Worm (Caenorhabditis elegans) whole organism, early embryonic: ENCODE results near the gene pck-3.

Experiments
- B0310.2 ChIP-seq: sonication (generic microtip); optimal IDR thresholded peaks from 2 replicates; lab custom pipeline; 2016; ENCODE audit warnings: mild to moderate bottlenecking, missing genetic modification characterization, missing compliant biosample characterization
- F13C5.2 ChIP-seq: sonication (generic microtip); optimal IDR thresholded peaks from 2 replicates; lab custom pipeline; 2017; ENCODE audit warnings: mild to moderate bottlenecking, missing genetic modification characterization, inconsistent platforms, missing compliant biosample characterization
- aly-1 ChIP-seq: sonication (generic microtip); optimal IDR thresholded peaks from 2 replicates; lab custom pipeline; 2016; ENCODE audit warnings: missing genetic modification characterization, missing compliant biosample characterization
- ama-1 ChIP-seq: fragments of 150-350 bp; optimal IDR thresholded peaks from 2 replicates; lab custom pipeline; 2014
- ceh-13 ChIP-seq: fragments of 200-800 bp; sonication (Bioruptor generic); optimal IDR thresholded peaks from 2 replicates; lab custom pipeline; 2018; ENCODE audit warnings: mild to moderate bottlenecking, missing genetic modification characterization, missing compliant biosample characterization
- ceh-36 ChIP-seq: sonication (generic microtip); optimal IDR thresholded peaks from 2 replicates; lab custom pipeline; 2016; ENCODE audit warnings: missing genetic modification characterization, inconsistent platforms, missing compliant biosample characterization
- ets-7 ChIP-seq: sonication (generic microtip); optimal IDR thresholded peaks from 2 replicates; lab custom pipeline; 2016; ENCODE audit warnings: missing genotype, missing genetic modification characterization, missing compliant biosample characterization
- flt-1 ChIP-seq: fragments of 200-800 bp; sonication (Bioruptor generic); IDR thresholded peaks from 2 replicates; pipeline ENCODE4 v1.3.6; 2022; ENCODE audit warnings: missing genetic modification characterization, missing compliant biosample characterization
- hmbx-1 ChIP-seq: sonication (generic microtip); optimal IDR thresholded peaks from 2 replicates; lab custom pipeline; 2016; ENCODE audit warnings: mild to moderate bottlenecking, missing genetic modification characterization, missing compliant biosample characterization
- hmg-4 ChIP-seq: fragments of 200-800 bp; sonication (Bioruptor generic); optimal IDR thresholded peaks from 2 replicates; lab custom pipeline; 2018; ENCODE audit warnings: mild to moderate bottlenecking, missing genetic modification characterization, missing compliant biosample characterization
- hnd-1 ChIP-seq: sonication (generic microtip); optimal IDR thresholded peaks from 2 replicates; lab custom pipeline; 2016; ENCODE audit warnings: missing genetic modification characterization, missing compliant biosample characterization
- pes-1 ChIP-seq: fragments of 200-800 bp; sonication (Bioruptor generic); IDR thresholded peaks from 2 replicates; pipeline ENCODE4 v1.3.6; 2022; ENCODE audit warnings: missing genetic modification reagents, missing genetic modification characterization, missing compliant biosample characterization
- scrt-1 ChIP-seq: fragments of 200-800 bp; sonication (Bioruptor generic); IDR thresholded peaks from 2 replicates; pipeline ENCODE4 v1.3.6; 2022; ENCODE audit warnings: missing genetic modification characterization, missing compliant biosample characterization
- sea-1 ChIP-seq: fragments of 200-800 bp; sonication (Bioruptor generic); conservative IDR thresholded peaks from 2 replicates; pipeline ENCODE4 v1.3.6; 2022; ENCODE audit warnings: missing genetic modification characterization, missing compliant biosample characterization
- tbx-11 ChIP-seq: fragments of 200-800 bp; sonication (Bioruptor generic); IDR thresholded peaks from 2 replicates; pipeline ENCODE4 v1.3.6; 2022; ENCODE audit warnings: missing genetic modification characterization, missing compliant biosample characterization
- tbx-37 ChIP-seq: fragments of 200-800 bp; sonication (Bioruptor generic); conservative IDR thresholded peaks from 2 replicates; pipeline ENCODE4 v1.3.6; 2022; ENCODE audit warnings: missing genetic modification reagents, missing genetic modification characterization, missing compliant biosample characterization
- tra-4 ChIP-seq: sonication (generic microtip); optimal IDR thresholded peaks from 2 replicates; lab custom pipeline; 2017; ENCODE audit warnings: missing genetic modification characterization, missing compliant biosample characterization

Gene pck-3

DNA sequence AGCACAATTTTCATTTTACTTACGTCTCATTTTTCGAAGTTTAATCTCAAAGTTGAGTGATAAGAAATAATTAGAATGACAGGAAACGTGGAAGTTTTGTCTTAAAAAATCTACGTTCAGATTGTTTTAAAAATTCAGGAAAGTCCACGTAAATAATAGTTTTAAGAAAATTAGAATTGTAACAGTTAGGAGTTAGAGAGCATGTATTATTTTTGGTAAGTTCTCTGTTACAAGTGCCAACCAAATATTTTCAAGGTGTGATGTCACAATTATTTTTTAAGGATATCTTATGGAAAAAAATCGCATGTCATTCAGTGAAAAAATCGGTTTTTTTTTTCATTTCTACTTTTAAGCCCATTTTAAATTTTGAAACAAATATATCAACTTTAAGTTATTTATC lies 11.9 kb upstream of the pck-3 start, which contains the start of gene H04M03.11:
TSS of gene H04M03.11 (minus strand) at position 101 of the 400 bp plus-strand sequence.
- TF ChIP-seq tra-4 (tag; lab: Kevin White, UChicago) (no peak), aly-1 (no peak), sea-1 (no peak), scrt-1 (no peak), pes-1 (no peak), B0310.2 (tag; lab: Kevin White, UChicago) (no peak), tbx-37 (no peak)

DNA sequence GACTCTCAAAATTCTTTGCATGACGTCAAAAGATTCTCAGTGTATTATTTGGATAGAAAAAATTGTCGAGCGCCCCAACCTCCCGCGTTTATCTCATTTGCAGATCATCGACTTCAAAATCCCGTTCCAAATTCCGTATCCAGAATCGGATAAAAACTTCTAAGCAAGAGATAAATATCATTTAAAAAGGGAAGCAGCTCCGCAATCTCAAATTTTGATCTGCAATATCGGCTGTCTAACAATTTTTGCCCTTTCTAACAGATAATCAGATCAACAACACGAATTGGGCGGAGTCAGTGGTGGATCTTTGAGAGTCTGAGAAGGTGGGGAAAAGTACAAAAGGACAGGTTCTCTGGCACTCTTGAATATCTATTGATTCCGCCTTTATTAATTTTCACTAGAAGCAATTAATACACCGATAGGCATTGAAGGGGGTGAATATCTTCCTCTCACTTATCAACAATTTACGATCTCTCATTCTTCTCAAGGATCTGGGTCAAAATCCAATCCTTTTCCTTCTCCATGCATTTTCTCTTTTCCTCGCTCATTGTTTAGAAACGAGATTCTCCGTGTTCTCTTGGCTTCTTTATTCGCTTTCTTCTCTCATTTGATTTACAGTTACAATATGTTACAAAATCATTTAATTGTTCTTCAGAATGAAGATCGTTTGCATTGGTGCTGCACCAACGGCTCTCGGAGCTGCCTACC lies 11.1 kb upstream of the pck-3 start, which contains the start of gene glf-1:
TSS of gene glf-1 (plus strand) at position 656 of the 708 bp plus-strand sequence.
- TF ChIP-seq ceh-13 (no peak), hmg-4 (GFP tag; lab: Kevin White, UChicago) (no peak), B0310.2 (tag; lab: Kevin White, UChicago) (no peak), ceh-36 (tag; lab: Kevin White, UChicago) (no peak), F13C5.2 (tag; lab: Kevin White, UChicago) (no peak), tbx-37 (no peak), hmbx-1 (tag; lab: Kevin White, UChicago) (no peak), hnd-1 (tag; lab: Kevin White, UChicago) (no peak), sea-1 (no peak), scrt-1 (no peak), tbx-11 (GFP tag; lab: Robert Waterston, UW) (no peak), ets-7 (tag; lab: Kevin White, UChicago) (no peak)

DNA sequence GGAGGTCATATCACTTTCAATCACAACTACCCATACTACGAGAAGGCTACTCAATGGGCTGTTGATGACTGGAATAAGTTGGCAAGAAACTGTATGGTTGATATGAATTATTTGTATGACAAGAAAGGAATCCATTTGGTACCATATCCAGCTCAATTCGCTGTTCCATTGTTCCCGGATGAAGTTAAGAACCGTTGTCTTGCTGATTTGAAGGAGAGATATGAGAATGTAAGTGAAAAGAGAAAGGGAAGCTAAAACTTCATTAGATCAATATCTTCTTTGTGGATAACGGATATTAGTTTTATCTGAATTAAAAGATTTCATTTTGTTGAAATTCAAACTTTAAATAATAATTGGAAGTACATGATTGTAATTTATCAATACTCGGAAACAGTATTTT lies 9.8 kb upstream of the pck-3 start:
- TF ChIP-seq ceh-13, result no peak
- TF ChIP-seq ama-1 (lab: Kevin White, UChicago), result no peak
- TF ChIP-seq ceh-36 (tag; lab: Kevin White, UChicago), result no peak
- TF ChIP-seq flt-1, result no peak
- no peak for TF ChIP-seq B0310.2 (tag; lab: Kevin White, UChicago)
- no peak for TF ChIP-seq F13C5.2 (tag; lab: Kevin White, UChicago)
- no peak for TF ChIP-seq tra-4 (tag; lab: Kevin White, UChicago)
- TF ChIP-seq pes-1, result no peak
- no peak for TF ChIP-seq hmbx-1 (tag; lab: Kevin White, UChicago)
- no peak for TF ChIP-seq hnd-1 (tag; lab: Kevin White, UChicago)
- TF ChIP-seq tbx-37, result no peak
- TF ChIP-seq aly-1, result no peak
- no peak for TF ChIP-seq sea-1
- no peak for TF ChIP-seq tbx-11 (GFP tag; lab: Robert Waterston, UW)
- TF ChIP-seq hmg-4 (GFP tag; lab: Kevin White, UChicago), result no peak
- TF ChIP-seq ets-7 (tag; lab: Kevin White, UChicago), result no peak

DNA sequence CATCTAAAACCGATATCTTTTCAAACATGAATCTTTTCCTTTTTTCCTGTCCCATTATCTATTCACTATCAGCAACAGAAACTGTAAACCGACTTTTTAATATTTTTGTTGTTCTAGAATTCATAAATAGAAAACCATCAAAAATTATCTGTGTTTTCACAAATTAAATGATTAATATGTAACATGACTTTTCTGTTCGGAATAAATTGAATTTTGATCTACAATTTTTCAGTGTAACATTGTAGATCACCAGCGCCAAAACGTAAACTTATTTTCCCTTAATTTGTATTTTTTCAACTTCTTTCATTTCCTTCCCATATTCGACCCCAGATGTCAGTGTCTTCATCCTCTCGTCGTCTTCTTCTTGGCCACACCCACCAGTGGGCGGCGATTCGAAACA lies 5.2 kb upstream of the pck-3 start, which contains the start of gene H04M03.3:
TSS of gene H04M03.3 (plus strand) at position 301 of the 400 bp plus-strand sequence.
- no peak for TF ChIP-seq tbx-37
- no peak for TF ChIP-seq hnd-1 (tag; lab: Kevin White, UChicago)
- no peak for TF ChIP-seq sea-1
- no peak for TF ChIP-seq ceh-13
- TF ChIP-seq ama-1 (lab: Kevin White, UChicago), result no peak
- TF ChIP-seq hmbx-1 (tag; lab: Kevin White, UChicago), result no peak
- TF ChIP-seq scrt-1, result no peak
- no peak for TF ChIP-seq B0310.2 (tag; lab: Kevin White, UChicago)
- no peak for TF ChIP-seq F13C5.2 (tag; lab: Kevin White, UChicago)
- no peak for TF ChIP-seq tbx-11 (GFP tag; lab: Robert Waterston, UW)
- no peak for TF ChIP-seq hmg-4 (GFP tag; lab: Kevin White, UChicago)
- TF ChIP-seq flt-1, result no peak
- no peak for TF ChIP-seq tra-4 (tag; lab: Kevin White, UChicago)
- TF ChIP-seq ets-7 (tag; lab: Kevin White, UChicago), result no peak
- no peak for TF ChIP-seq aly-1
- TF ChIP-seq ceh-36 (tag; lab: Kevin White, UChicago), result no peak

DNA sequence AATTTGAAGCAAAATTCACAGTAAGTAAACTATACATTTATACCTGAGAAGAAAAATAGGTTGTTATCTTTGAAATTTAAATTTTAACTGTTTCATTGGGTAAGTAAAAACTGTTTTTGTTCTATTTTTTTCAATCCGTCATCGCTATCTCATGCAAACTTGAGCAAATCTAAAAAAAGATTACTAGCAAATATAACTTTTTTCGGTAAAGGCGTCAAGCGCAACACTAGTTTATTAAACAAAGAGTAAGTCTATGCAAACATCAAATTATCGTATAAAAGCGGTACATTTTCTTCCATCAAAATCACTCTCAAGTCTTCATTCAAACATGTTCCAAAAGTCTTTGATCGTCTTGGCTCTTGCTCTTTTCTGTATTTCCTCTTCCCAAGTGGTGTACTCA lies 1.3 kb upstream of the pck-3 start, which contains the start of gene nspb-6:
TSS of gene nspb-6 (plus strand) at position 301 of the 400 bp plus-strand sequence.
- TF ChIP-seq tbx-37 (no peak), ceh-36 (tag; lab: Kevin White, UChicago) (no peak), aly-1 (no peak), ets-7 (tag; lab: Kevin White, UChicago) (no peak), hnd-1 (tag; lab: Kevin White, UChicago) (no peak), hmbx-1 (tag; lab: Kevin White, UChicago) (no peak), scrt-1 (no peak), hmg-4 (GFP tag; lab: Kevin White, UChicago) (no peak), pes-1 (no peak), ama-1 (lab: Kevin White, UChicago) (no peak), tbx-11 (GFP tag; lab: Robert Waterston, UW) (no peak), sea-1 (no peak), tra-4 (tag; lab: Kevin White, UChicago) (no peak), B0310.2 (tag; lab: Kevin White, UChicago) (no peak), flt-1 (no peak), ceh-13 (no peak), F13C5.2 (tag; lab: Kevin White, UChicago) (no peak)

DNA sequence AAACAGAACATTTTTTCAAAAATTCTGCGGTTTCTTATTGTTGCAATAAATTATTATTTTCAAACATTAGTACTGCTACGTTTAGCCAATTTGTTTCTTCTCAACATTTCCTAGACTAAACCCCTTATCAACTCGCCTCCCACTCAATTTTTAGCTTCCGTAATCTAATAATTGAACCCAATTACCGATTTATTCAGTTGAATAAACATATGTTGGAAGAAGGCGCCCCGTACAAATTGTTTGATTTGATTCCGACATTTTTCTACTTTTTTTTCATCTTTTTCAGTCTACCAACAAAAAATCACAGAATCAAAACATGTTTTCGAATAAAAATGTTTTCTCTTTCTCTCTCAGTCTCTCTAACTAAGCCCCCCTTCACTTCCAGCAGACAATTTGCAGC lies 6.3 kb downstream of the pck-3 start:
- TF ChIP-seq F13C5.2 (tag; lab: Kevin White, UChicago) (no peak), ceh-36 (tag; lab: Kevin White, UChicago) (no peak), aly-1 (no peak), ceh-13 (no peak), tbx-11 (GFP tag; lab: Robert Waterston, UW) (no peak), hmg-4 (GFP tag; lab: Kevin White, UChicago) (no peak), hnd-1 (tag; lab: Kevin White, UChicago) (no peak), tra-4 (tag; lab: Kevin White, UChicago) (no peak), scrt-1 (no peak), ets-7 (tag; lab: Kevin White, UChicago) (no peak), tbx-37 (no peak), hmbx-1 (tag; lab: Kevin White, UChicago) (no peak), ama-1 (lab: Kevin White, UChicago) (no peak), pes-1 (no peak), B0310.2 (tag; lab: Kevin White, UChicago) (no peak), flt-1 (no peak), sea-1 (no peak)
